Worm (Caenorhabditis elegans): ENCODE results near the gene W06H8.2.
A peak's percentile ranks its signal among the peaks of the same experiment; 100 is the strongest.

W06H8.2 gene

DNA sequence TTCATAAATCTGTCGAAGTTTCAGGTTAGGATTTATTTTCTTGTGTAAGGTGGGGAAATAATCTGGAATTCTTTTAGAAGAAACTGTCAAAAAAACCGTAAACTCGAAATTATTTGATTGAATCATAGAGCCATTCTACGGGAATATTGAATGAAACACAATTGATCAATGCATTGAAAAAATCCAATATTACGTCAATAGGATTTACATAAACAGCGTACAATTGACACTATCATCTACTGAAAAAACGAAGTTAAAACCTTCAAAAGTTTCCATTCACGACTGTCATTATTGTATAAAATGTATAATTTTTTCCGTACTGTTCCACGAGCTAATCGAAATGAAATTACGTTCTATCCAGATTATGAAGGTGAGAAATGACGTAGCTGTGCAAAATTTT is 2.0 kb downstream of the W06H8.2 start, which contains the start of gene rme-1:
rme-1 (plus strand) TSS at position 301 of the 400 bp plus-strand sequence.
- TF ChIP-seq C34B4.2 (tag; optimal IDR thresholded peaks at IDR 0.05) (no peak), vab-15 (tag; optimal IDR thresholded peaks at IDR 0.05) (no peak), lin-35 (GFP tag; optimal IDR thresholded peaks at IDR 0.05) (no peak), mep-1 (tag; optimal IDR thresholded peaks at IDR 0.05) (no peak), egl-27 (tag; optimal IDR thresholded peaks at IDR 0.05) (no peak), nhr-19 (GFP tag; conservative IDR thresholded peaks at IDR 0.05) (no peak), ceh-82 (tag; optimal IDR thresholded peaks at IDR 0.05) (no peak), blmp-1 (tag; optimal IDR thresholded peaks at IDR 0.05) (no peak), efl-3 (GFP tag; optimal IDR thresholded peaks at IDR 0.05) (no peak)

DNA sequence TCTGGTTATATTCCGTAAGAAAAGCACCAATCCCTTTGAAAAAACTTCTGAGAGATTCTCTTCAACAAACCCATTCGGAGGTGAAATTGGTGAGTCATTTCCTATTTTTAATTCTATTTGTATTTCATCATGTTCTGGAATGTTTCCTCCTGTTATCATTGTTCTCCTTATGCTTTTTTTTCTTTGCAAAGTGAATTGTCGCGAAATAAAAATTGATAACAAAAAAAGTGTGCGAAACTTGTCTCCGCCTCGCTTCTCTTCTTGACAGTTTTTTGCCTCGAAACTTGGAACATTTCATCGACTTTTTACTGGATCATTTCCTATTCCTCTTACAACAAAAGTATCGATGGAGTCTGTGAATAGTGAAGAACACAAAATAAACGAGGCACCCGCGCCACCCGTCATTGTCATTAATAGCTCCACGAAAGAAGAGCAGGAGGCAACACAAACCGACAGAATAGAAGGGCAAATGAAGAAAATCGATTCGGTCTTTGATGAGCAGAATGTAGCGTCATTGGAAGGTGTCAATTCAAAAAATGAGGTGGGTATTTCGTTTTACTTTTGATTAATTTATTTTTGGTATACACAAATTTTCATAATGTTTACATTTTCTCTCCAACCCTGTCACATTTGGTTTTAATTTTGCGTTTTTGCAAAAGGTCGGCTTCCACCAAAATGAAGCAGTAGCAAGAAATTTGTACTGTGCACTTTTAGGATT is 3.5 kb downstream of the W06H8.2 start:
- no peak for TF ChIP-seq nhr-90 (tag; optimal IDR thresholded peaks at IDR 0.05; ENCODE audit: poor library complexity)
- no peak for TF ChIP-seq unc-86 (tag; optimal IDR thresholded peaks at IDR 0.05)
- TF ChIP-seq egl-13 (tag; optimal IDR thresholded peaks at IDR 0.05) = no peak
- no peak for TF ChIP-seq C04F5.9 (tag; optimal IDR thresholded peaks at IDR 0.05)
- no peak for TF ChIP-seq nhr-237 (tag; optimal IDR thresholded peaks at IDR 0.05)
- TF ChIP-seq elt-2 (tag; optimal IDR thresholded peaks at IDR 0.05) = peak; percentile 23
- peak; percentile 32 for TF ChIP-seq jun-1 (tag; optimal IDR thresholded peaks at IDR 0.05)

DNA sequence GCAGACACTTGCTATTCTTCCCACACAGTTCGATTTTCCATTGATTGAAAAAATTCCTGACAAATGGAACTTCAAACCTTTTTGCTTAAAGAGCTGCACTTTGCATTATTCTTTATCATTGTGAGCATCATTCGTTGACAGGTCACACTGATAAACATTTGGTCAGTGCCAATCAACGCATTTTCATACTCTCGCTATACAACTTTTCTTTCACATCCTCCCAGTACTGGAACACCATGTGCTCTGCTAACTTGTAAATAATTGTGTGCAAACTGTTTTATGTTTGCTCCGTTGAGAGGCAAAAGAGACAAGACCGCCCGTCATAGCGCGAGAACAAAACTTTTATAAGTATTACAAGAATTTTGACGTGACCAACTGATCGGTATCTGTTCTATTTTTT is 5.0 kb downstream of the W06H8.2 start:
- TF ChIP-seq aly-2 (tag; optimal IDR thresholded peaks at IDR 0.05) (no peak), rnt-1 (tag; optimal IDR thresholded peaks at IDR 0.05) (no peak), efl-3 (GFP tag; optimal IDR thresholded peaks at IDR 0.05) (no peak), elt-2 (tag; optimal IDR thresholded peaks at IDR 0.05) (peak; percentile 22), lin-14 (GFP tag; optimal IDR thresholded peaks at IDR 0.05) (peak; percentile 13), efl-1 (optimal IDR thresholded peaks at IDR 0.05) (no peak), efl-1 (GFP tag; optimal IDR thresholded peaks at IDR 0.05 in 1 of 2) (peak in 1 of 2 experiments; percentile 89), ama-1 (optimal IDR thresholded peaks at IDR 0.05) (no peak), nhr-85 (tag) (no peak), nhr-12 (tag; optimal IDR thresholded peaks at IDR 0.05) (no peak)

DNA sequence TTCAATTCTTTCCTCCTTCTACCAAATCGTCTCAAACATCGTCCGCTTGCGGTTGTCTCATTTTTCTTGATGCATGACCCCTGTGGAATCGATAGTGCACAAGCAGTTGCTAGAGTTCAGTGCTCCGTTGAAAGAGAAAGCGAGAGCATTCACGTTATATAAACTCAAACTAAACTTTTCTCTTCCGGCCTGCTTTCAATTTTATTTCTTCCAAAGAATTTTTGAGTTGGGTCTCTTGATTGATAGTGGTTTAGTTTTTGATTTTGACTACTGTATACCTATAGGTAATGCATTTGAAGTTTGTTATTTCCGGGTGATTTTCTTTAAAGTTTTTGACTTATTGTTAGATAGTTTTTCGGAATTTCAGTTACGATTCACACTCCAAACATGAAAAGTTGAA is 6.0 kb downstream of the W06H8.2 start:
- TF ChIP-seq ztf-4 (tag; optimal IDR thresholded peaks at IDR 0.05) (no peak), fkh-4 (tag; optimal IDR thresholded peaks at IDR 0.05; ENCODE audit: borderline replicate concordance) (no peak), lin-14 (GFP tag; optimal IDR thresholded peaks at IDR 0.05) (peak; percentile 47), efl-1 (optimal IDR thresholded peaks at IDR 0.05) (no peak), efl-1 (GFP tag; optimal IDR thresholded peaks at IDR 0.05 in 1 of 2) (no peak), nhr-84 (tag; optimal IDR thresholded peaks at IDR 0.05) (no peak)

DNA sequence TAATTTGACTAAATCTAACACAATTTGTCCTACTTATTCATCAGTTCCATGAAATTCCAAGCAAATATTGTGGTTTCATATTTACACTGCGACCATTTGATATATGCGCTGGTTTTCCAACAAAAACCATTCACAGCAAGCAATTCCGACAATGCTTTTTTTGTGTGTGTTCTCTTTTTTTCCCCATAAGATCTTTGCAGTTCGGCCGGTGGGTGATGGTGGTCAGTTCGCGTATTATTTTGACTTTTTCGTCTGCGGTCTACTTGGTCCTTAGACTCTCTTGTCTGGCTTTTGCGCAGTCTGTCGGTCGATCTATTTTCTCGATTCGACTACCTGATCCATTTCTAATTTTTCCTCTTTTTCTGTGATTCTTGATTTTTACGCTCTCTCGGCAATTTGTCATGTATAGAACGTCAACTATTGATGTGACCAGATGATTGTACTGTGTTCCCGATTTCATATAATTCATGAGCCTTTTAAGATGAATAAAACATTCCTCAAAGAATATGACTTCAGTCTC is 6.7 kb downstream of the W06H8.2 start:
- TF ChIP-seq lin-13 (GFP tag; optimal IDR thresholded peaks at IDR 0.05) (no peak), ztf-4 (tag; optimal IDR thresholded peaks at IDR 0.05) (no peak), efl-1 (optimal IDR thresholded peaks at IDR 0.05) (no peak), efl-1 (GFP tag; optimal IDR thresholded peaks at IDR 0.05 in 1 of 2) (peak in 1 of 2 experiments; percentile 12), ceh-90 (tag; optimal IDR thresholded peaks at IDR 0.05) (no peak), nhr-47 (tag; optimal IDR thresholded peaks at IDR 0.05) (no peak), lir-3 (tag; optimal IDR thresholded peaks at IDR 0.05; ENCODE audit: poor library complexity) (no peak), aha-1 (tag; optimal IDR thresholded peaks at IDR 0.05) (no peak), unc-98 (GFP tag; IDR thresholded peaks at IDR 0.05) (no peak), elt-2 (tag; optimal IDR thresholded peaks at IDR 0.05) (no peak), ceh-82 (tag; optimal IDR thresholded peaks at IDR 0.05) (no peak), skn-1 (tag; optimal IDR thresholded peaks at IDR 0.05) (no peak), fos-1 (tag; optimal IDR thresholded peaks at IDR 0.05) (no peak), ceh-88 (GFP tag; IDR thresholded peaks at IDR 0.05) (no peak), ceh-8 (GFP tag; optimal IDR thresholded peaks at IDR 0.05) (no peak), egl-27 (tag; optimal IDR thresholded peaks at IDR 0.05) (no peak), C04F5.9 (tag; optimal IDR thresholded peaks at IDR 0.05) (no peak), mab-9 (GFP tag; IDR thresholded peaks at IDR 0.05) (no peak), nhr-85 (tag) (peak; percentile 56), blmp-1 (tag; optimal IDR thresholded peaks at IDR 0.05) (peak; percentile 42), alr-1 (tag; optimal IDR thresholded peaks at IDR 0.05; ENCODE audit: borderline replicate concordance) (no peak), vab-15 (tag; optimal IDR thresholded peaks at IDR 0.05) (no peak), ama-1 (optimal IDR thresholded peaks at IDR 0.05) (no peak), nhr-77 (tag; optimal IDR thresholded peaks at IDR 0.05) (no peak), dsc-1 (tag; optimal IDR thresholded peaks at IDR 0.05) (no peak), fkh-8 (tag; optimal IDR thresholded peaks at IDR 0.05) (no peak), elt-3 (tag; optimal IDR thresholded peaks at IDR 0.05) (no peak)
